Worm (Caenorhabditis elegans) whole organism, L3 larva: ENCODE results near the gene Y57G11C.52.

Experiments
- ama-1 ChIP-seq: fragments of 150-350 bp; optimal IDR thresholded peaks from 2 replicates; lab custom pipeline; 2018
- ceh-16 ChIP-seq: sonication (generic microtip); optimal IDR thresholded peaks from 2 replicates; lab custom pipeline; 2017; ENCODE audit warnings: missing biosample characterization, missing genetic modification characterization
- ceh-9 ChIP-seq: sonication (generic microtip); optimal IDR thresholded peaks from 2 replicates; lab custom pipeline; 2018; ENCODE audit warnings: missing biosample characterization, missing genetic modification characterization
- daf-12 ChIP-seq: fragments of 150-350 bp; optimal IDR thresholded peaks from 2 replicates; lab custom pipeline; 2014; ENCODE audit warnings: missing biosample characterization, missing genetic modification reagents, missing genetic modification characterization
- egl-27 ChIP-seq: sonication (generic microtip); optimal IDR thresholded peaks from 4 replicates; lab custom pipeline; 2017; ENCODE audit warnings: missing biosample characterization, missing genetic modification reagents, missing genetic modification characterization
- elt-3 ChIP-seq, 3 experiments: fragments of 150-350 bp in 1 of 3; sonication (generic microtip) in 2 of 3; optimal IDR thresholded peaks; 2 replicates in 2 of 3; 4 replicates in 1 of 3; lab custom pipeline; 2014 to 2017; ENCODE audit warnings: missing biosample characterization in 3 of 3, missing genetic modification characterization in 3 of 3
- hmg-11 ChIP-seq: sonication (generic microtip); optimal IDR thresholded peaks from 2 replicates; lab custom pipeline; 2016; ENCODE audit warnings: missing genetic modification characterization, missing compliant biosample characterization
- lin-39 ChIP-seq: fragments of 150-350 bp; optimal IDR thresholded peaks from 2 replicates; lab custom pipeline; 2018; ENCODE audit warnings: missing biosample characterization, missing genetic modification reagents, missing genetic modification characterization
- lsy-12 ChIP-seq: sonication (generic microtip); optimal IDR thresholded peaks from 2 replicates; lab custom pipeline; 2016; ENCODE audit warnings: mild to moderate bottlenecking, missing genetic modification characterization, missing compliant biosample characterization
- pqm-1 ChIP-seq: fragments of 150-350 bp; optimal IDR thresholded peaks from 2 replicates; lab custom pipeline; 2017; ENCODE audit warnings: missing biosample characterization, missing genetic modification characterization, inconsistent platforms
- snpc-4 ChIP-seq: fragments of 150-350 bp; optimal IDR thresholded peaks from 2 replicates; lab custom pipeline; 2014; ENCODE audit warnings: missing biosample characterization, missing genetic modification characterization
- unc-62 ChIP-seq: fragments of 150-350 bp; sonication (generic microtip); optimal IDR thresholded peaks from 4 replicates; lab custom pipeline; 2014; ENCODE audit warnings: missing biosample characterization, missing genetic modification reagents, missing genetic modification characterization

DNA sequence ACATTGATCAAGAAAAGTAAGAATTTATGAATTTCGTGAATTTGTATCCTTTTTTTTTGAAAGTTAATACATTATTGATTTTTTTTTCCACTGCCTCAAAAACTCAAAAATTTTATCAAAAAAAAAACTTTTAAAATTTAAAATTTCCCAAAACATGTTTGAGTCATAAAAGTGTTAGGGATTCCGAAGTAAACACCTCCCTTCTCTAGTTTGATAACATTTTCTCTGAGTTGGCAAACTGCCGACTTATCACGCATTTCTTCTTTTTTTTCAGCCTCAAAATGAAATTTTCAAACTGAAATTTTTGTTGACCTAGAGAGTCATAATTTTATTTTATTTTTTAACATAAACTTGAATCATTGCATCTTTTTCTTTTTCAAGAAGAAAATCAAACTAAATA is 37.1 kb downstream of the Y57G11C.52 start:
- TF ChIP-seq lin-39 (tag; lab: Kevin White, UChicago) (no peak), egl-27 (tag; lab: Kevin White, UChicago) (no peak), snpc-4 (no peak), ceh-9 (tag; lab: Kevin White, UChicago) (no peak), elt-3 (tag; optimal IDR thresholded peaks at IDR 0.05; lab: Kevin White, UChicago) (no peak), unc-62 (GFP tag; lab: Kevin White, UChicago) (no peak), ceh-16 (tag; lab: Kevin White, UChicago) (no peak), pqm-1 (tag; lab: Kevin White, UChicago) (peak; percentile 21), hmg-11 (tag; lab: Kevin White, UChicago) (no peak), lsy-12 (tag; lab: Kevin White, UChicago) (no peak), ama-1 (no peak), daf-12 (tag; lab: Kevin White, UChicago) (no peak)
